Fruit fly (Drosophila melanogaster) whole organism, embryonic: Measurements from ENCODE around the gene Zwilch.

Experiments used
- Atf-2 ChIP-seq: fragments of 200-800 bp; sonication (Bioruptor generic); optimal IDR thresholded peaks from 2 replicates; lab custom pipeline; 2016; ENCODE audit warnings: missing biosample characterization, missing genetic modification characterization
- Awh ChIP-seq: fragments of 200-800 bp; sonication (Bioruptor generic); IDR thresholded peaks from 2 replicates; pipeline ENCODE4, ENCODE4 v1.3.6; 2022; ENCODE audit warnings: missing biosample characterization, missing genetic modification characterization
- BtbVII ChIP-seq: fragments of 200-800 bp; sonication (Bioruptor generic); optimal IDR thresholded peaks from 3 replicates; lab custom pipeline; 2017; ENCODE audit warnings: missing biosample characterization, mild to moderate bottlenecking, missing genetic modification characterization
- CG11093 ChIP-seq: fragments of 200-800 bp; sonication (Bioruptor generic); IDR thresholded peaks from 3 replicates; pipeline ENCODE4 v1.3.6; 2022; ENCODE audit warnings: missing biosample characterization, missing genetic modification characterization
- CG12942 ChIP-seq: fragments of 200-800 bp; sonication (Bioruptor generic); optimal IDR thresholded peaks from 3 replicates; lab custom pipeline; 2016; ENCODE audit warnings: missing biosample characterization, missing genetic modification characterization
- CG13123 ChIP-seq: fragments of 200-800 bp; sonication (Bioruptor generic); optimal IDR thresholded peaks from 2 replicates; lab custom pipeline; 2016; ENCODE audit warnings: missing biosample characterization, missing genetic modification characterization
- CG13624 ChIP-seq: fragments of 200-800 bp; sonication (Bioruptor generic); optimal IDR thresholded peaks from 2 replicates; lab custom pipeline; 2016; ENCODE audit warnings: missing biosample characterization, missing genetic modification characterization
- CG14965 ChIP-seq: fragments of 200-800 bp; sonication (Bioruptor generic); optimal IDR thresholded peaks from 2 replicates; lab custom pipeline; 2016; ENCODE audit warnings: missing biosample characterization, missing genetic modification characterization, borderline replicate concordance
- CG15479 ChIP-seq: fragments of 200-800 bp; sonication (Bioruptor generic); optimal IDR thresholded peaks from 3 replicates; lab custom pipeline; 2019; ENCODE audit warnings: missing biosample characterization, mild to moderate bottlenecking, missing genetic modification characterization, moderate library complexity
- CG16779 ChIP-seq: fragments of 200-800 bp; sonication (Bioruptor generic); IDR thresholded peaks from 2 replicates; pipeline ENCODE4 v1.3.6; 2022; ENCODE audit warnings: missing biosample characterization, missing genetic modification characterization
- CG16863 ChIP-seq: fragments of 200-800 bp; sonication (Bioruptor generic); optimal IDR thresholded peaks from 3 replicates; lab custom pipeline; 2016; ENCODE audit warnings: missing biosample characterization, missing genetic modification characterization
- CG1792 ChIP-seq: fragments of 200-800 bp; sonication (Bioruptor generic); optimal IDR thresholded peaks from 2 replicates; lab custom pipeline; 2016; ENCODE audit warnings: missing biosample characterization, missing genetic modification characterization
- CG18476 ChIP-seq: fragments of 200-800 bp; sonication (Bioruptor generic); optimal IDR thresholded peaks from 2 replicates; lab custom pipeline; 2016; ENCODE audit warnings: missing biosample characterization, mild to moderate bottlenecking, missing genetic modification characterization
- CG2129 ChIP-seq: fragments of 200-800 bp; sonication (Bioruptor generic); IDR thresholded peaks from 2 replicates; pipeline ENCODE4 v1.3.6; 2022; ENCODE audit warnings: missing biosample characterization, missing genetic modification characterization; ENCODE audit not compliant: partially characterized antibody
- CG34376 ChIP-seq: fragments of 200-800 bp; sonication (Bioruptor generic); optimal IDR thresholded peaks from 2 replicates; lab custom pipeline; 2018; ENCODE audit warnings: missing biosample characterization, mild to moderate bottlenecking, missing genetic modification characterization
- CG4617 ChIP-seq: fragments of 200-800 bp; sonication (Bioruptor generic); optimal IDR thresholded peaks from 3 replicates; lab custom pipeline; 2016; ENCODE audit warnings: missing biosample characterization, missing genetic modification characterization, borderline replicate concordance
- CG4820 ChIP-seq: fragments of 200-800 bp; sonication (Bioruptor generic); optimal IDR thresholded peaks from 3 replicates; lab custom pipeline; 2016; ENCODE audit warnings: missing biosample characterization, missing genetic modification characterization
- CG5180 ChIP-seq: fragments of 200-800 bp; sonication (Bioruptor generic); optimal IDR thresholded peaks from 3 replicates; lab custom pipeline; 2017; ENCODE audit warnings: missing biosample characterization, missing genetic modification characterization, mild to moderate bottlenecking, moderate library complexity, missing genetic modification reagents
- CG6175 ChIP-seq: fragments of 200-800 bp; sonication (Bioruptor generic); IDR thresholded peaks from 3 replicates; pipeline ENCODE4 v1.3.6; 2022; ENCODE audit warnings: missing biosample characterization, missing genetic modification characterization
- CG7357 ChIP-seq: fragments of 200-800 bp; sonication (Bioruptor generic); IDR thresholded peaks from 3 replicates; pipeline ENCODE4 v1.3.6; 2022; ENCODE audit warnings: missing biosample characterization, missing genetic modification characterization
- CG7556 ChIP-seq: fragments of 200-800 bp; sonication (Bioruptor generic); optimal IDR thresholded peaks from 2 replicates; lab custom pipeline; 2017; ENCODE audit warnings: missing biosample characterization, mild to moderate bottlenecking, missing genetic modification characterization
- CG7928 ChIP-seq: fragments of 200-800 bp; sonication (Bioruptor generic); optimal IDR thresholded peaks from 2 replicates; lab custom pipeline; 2017; ENCODE audit warnings: missing biosample characterization, mild to moderate bottlenecking, missing genetic modification characterization
- CG9215 ChIP-seq: fragments of 200-800 bp; sonication (Bioruptor generic); IDR thresholded peaks from 2 replicates; pipeline ENCODE4 v1.3.6; 2022; ENCODE audit warnings: missing biosample characterization, missing genetic modification characterization
- CG9932 ChIP-seq: fragments of 200-800 bp; sonication (Bioruptor generic); IDR thresholded peaks from 2 replicates; pipeline ENCODE4 v1.3.6; 2022; ENCODE audit warnings: missing biosample characterization, missing genetic modification characterization
- CkIIα-i1 ChIP-seq: fragments of 200-800 bp; sonication (Bioruptor generic); IDR thresholded peaks from 2 replicates; pipeline ENCODE4 v1.3.6; 2022; ENCODE audit warnings: missing biosample characterization, missing genetic modification characterization
- D19A ChIP-seq: fragments of 200-800 bp; optimal IDR thresholded peaks from 3 replicates; lab custom pipeline; 2019; ENCODE audit warnings: missing biosample characterization, mild to moderate bottlenecking, missing genetic modification characterization, moderate library complexity
- Drgx ChIP-seq: fragments of 200-800 bp; sonication (Bioruptor generic); IDR thresholded peaks from 2 replicates; pipeline ENCODE4 v1.3.6; 2022; ENCODE audit warnings: missing biosample characterization, missing genetic modification characterization
- HLH54F ChIP-seq: fragments of 200-800 bp; sonication (Bioruptor generic); optimal IDR thresholded peaks from 3 replicates; lab custom pipeline; 2016; ENCODE audit warnings: missing biosample characterization, missing genetic modification characterization
- Hmx ChIP-seq: fragments of 200-800 bp; sonication (Bioruptor generic); optimal IDR thresholded peaks from 2 replicates; lab custom pipeline; 2016; ENCODE audit warnings: missing biosample characterization, missing genetic modification characterization
- Hsf ChIP-seq: fragments of 200-800 bp; sonication (Bioruptor generic); optimal IDR thresholded peaks from 3 replicates; lab custom pipeline; 2016; ENCODE audit warnings: missing biosample characterization, missing genetic modification characterization
- Mad ChIP-seq: fragments of 200-800 bp; sonication (Bioruptor generic); optimal IDR thresholded peaks from 2 replicates; lab custom pipeline; 2016; ENCODE audit warnings: missing biosample characterization, missing genetic modification characterization
- Max ChIP-seq: fragments of 200-800 bp; sonication (Bioruptor generic); optimal IDR thresholded peaks from 2 replicates; lab custom pipeline; 2016; ENCODE audit warnings: missing biosample characterization, mild to moderate bottlenecking, missing genetic modification characterization
- Oaz ChIP-seq: fragments of 200-800 bp; sonication (Bioruptor generic); IDR thresholded peaks from 2 replicates; pipeline ENCODE4 v1.3.6; 2022; ENCODE audit warnings: missing biosample characterization, missing genetic modification characterization
- Ptx1 ChIP-seq: fragments of 200-800 bp; sonication (Bioruptor generic); IDR thresholded peaks from 2 replicates; pipeline ENCODE4 v1.3.6; 2022; ENCODE audit warnings: missing biosample characterization, missing genetic modification characterization
- TFAM ChIP-seq: fragments of 200-800 bp; sonication (Bioruptor generic); optimal IDR thresholded peaks from 2 replicates; lab custom pipeline; 2017; ENCODE audit warnings: missing biosample characterization, missing genetic modification characterization, inconsistent platforms
- ara ChIP-seq: fragments of 200-800 bp; sonication (Bioruptor generic); IDR thresholded peaks from 2 replicates; pipeline ENCODE4 v1.3.6; 2022; ENCODE audit warnings: missing biosample characterization, missing genetic modification characterization
- bowl ChIP-seq: fragments of 200-800 bp; sonication (Bioruptor generic); IDR thresholded peaks from 2 replicates; pipeline ENCODE4 v1.3.6; 2022; ENCODE audit warnings: missing biosample characterization, missing genetic modification characterization
- btn ChIP-seq: fragments of 200-800 bp; sonication (Bioruptor generic); optimal IDR thresholded peaks from 2 replicates; lab custom pipeline; 2016; ENCODE audit warnings: missing biosample characterization, missing genetic modification characterization
- caup ChIP-seq: fragments of 200-800 bp; sonication (Bioruptor generic); optimal IDR thresholded peaks from 3 replicates; lab custom pipeline; 2017; ENCODE audit warnings: missing biosample characterization, mild to moderate bottlenecking, missing genetic modification characterization, moderate library complexity; ENCODE audit not compliant: severe bottlenecking
- chif ChIP-seq, 2 experiments: fragments of 200-800 bp; sonication (Bioruptor generic); optimal IDR thresholded peaks; 3 replicates each; lab custom pipeline; 2016; ENCODE audit warnings: missing biosample characterization in 2 of 2, missing genetic modification characterization in 2 of 2
- ci ChIP-seq: fragments of 200-800 bp; sonication (Bioruptor generic); IDR thresholded peaks from 3 replicates; pipeline ENCODE4 v1.3.6; 2022; ENCODE audit warnings: missing biosample characterization, missing genetic modification characterization
- dan ChIP-seq: fragments of 200-800 bp; sonication (Bioruptor generic); IDR thresholded peaks from 2 replicates; pipeline ENCODE4 v1.3.6; 2022; ENCODE audit warnings: missing biosample characterization, missing genetic modification characterization
- ftz-f1 ChIP-seq: fragments of 200-800 bp; sonication (Bioruptor generic); optimal IDR thresholded peaks from 2 replicates; lab custom pipeline; 2016; ENCODE audit warnings: missing biosample characterization, missing genetic modification characterization
- gcm2 ChIP-seq: fragments of 200-800 bp; sonication (Bioruptor generic); optimal IDR thresholded peaks from 2 replicates; lab custom pipeline; 2016; ENCODE audit warnings: missing biosample characterization, missing genetic modification characterization
- hkb ChIP-seq, 2 experiments: fragments of 200-800 bp in 1 of 2; fragments of >200 bp in 1 of 2; sonication (Bioruptor generic) in 1 of 2; IDR thresholded peaks in 1 of 2; optimal IDR thresholded peaks in 1 of 2; 2 replicates each; pipeline versions ENCODE4 v1.3.6 to Lab custom; 2017 to 2022; ENCODE audit warnings: missing biosample characterization in 1 of 2, missing genetic modification characterization in 1 of 2
- lmd ChIP-seq: fragments of 200-800 bp; sonication (Bioruptor generic); IDR thresholded peaks from 2 replicates; pipeline ENCODE4 v1.3.6; 2022; ENCODE audit warnings: missing biosample characterization, missing genetic modification characterization
- prd ChIP-seq, 3 experiments: fragments of >200 bp in 2 of 3; fragments of 200-800 bp in 1 of 3; sonication (Bioruptor generic) in 1 of 3; optimal IDR thresholded peaks in 2 of 3; IDR thresholded peaks in 1 of 3; 2 replicates in 2 of 3; 3 replicates in 1 of 3; pipeline versions ENCODE4 v1.3.6 to Lab custom; 2017 to 2022; ENCODE audit warnings: missing biosample characterization in 1 of 3, missing genetic modification characterization in 1 of 3
- row ChIP-seq: fragments of 200-800 bp; sonication (Bioruptor generic); IDR thresholded peaks from 3 replicates; pipeline ENCODE4 v1.3.6; 2022; ENCODE audit warnings: missing biosample characterization, missing genetic modification characterization
- sima ChIP-seq: fragments of 200-800 bp; sonication (Bioruptor generic); optimal IDR thresholded peaks from 2 replicates; lab custom pipeline; 2016; ENCODE audit warnings: missing biosample characterization, missing genetic modification characterization
- stc ChIP-seq: fragments of 200-800 bp; sonication (Bioruptor generic); IDR thresholded peaks from 2 replicates; pipeline ENCODE4 v1.3.6; 2022; ENCODE audit warnings: missing biosample characterization, missing genetic modification characterization
- tx ChIP-seq: fragments of 200-800 bp; sonication (Bioruptor generic); optimal IDR thresholded peaks from 2 replicates; lab custom pipeline; 2016; ENCODE audit warnings: missing biosample characterization, missing genetic modification characterization
- vfl ChIP-seq: fragments of 200-800 bp; sonication (Bioruptor generic); optimal IDR thresholded peaks from 2 replicates; lab custom pipeline; 2016; ENCODE audit warnings: missing biosample characterization, missing genetic modification characterization

Zwilch gene

dm6 chr3R:31213227-31213626 lies at the start of gene Zwilch, which contains the start of gene CG1542:
TSS of gene Zwilch (minus strand) at chr3R:31213376.
TSS of gene CG1542 (plus strand) at chr3R:31213458.
- TF ChIP-seq row (GFP tag; lab: Robert Waterston, UW) (no peak; the same call in 2 of the 3 replicates), CG16863 (GFP tag; lab: Kevin White, UChicago) (no peak), caup (no peak), CG4617 (GFP tag; lab: Kevin White, UChicago) (peak; percentile 65), CG1792 (GFP tag; lab: Kevin White, UChicago) (no peak), HLH54F (GFP tag; lab: Kevin White, UChicago) (no peak), CG13123 (GFP tag; lab: Kevin White, UChicago) (no peak), btn (no peak), CG15479 (GFP tag; lab: Kevin White, UChicago) (no peak), Oaz (no peak), Hmx (GFP tag; lab: Kevin White, UChicago) (no peak), prd (optimal IDR thresholded peaks at IDR 0.05; lab: Kevin White, UChicago) (no peak), prd (GFP tag; IDR thresholded peaks at IDR 0.05; lab: Robert Waterston, UW) (no peak), Mad (no peak), CG9215 (GFP tag; lab: Robert Waterston, UW) (no peak), dan (GFP tag; lab: Robert Waterston, UW) (no peak), Max (GFP tag; lab: Kevin White, UChicago) (peak; percentile 78), Drgx (GFP tag; lab: Robert Waterston, UW) (no peak), CG7928 (GFP tag; lab: Kevin White, UChicago) (no peak), CG7357 (GFP tag; lab: Robert Waterston, UW) (no peak), D19A (tag; lab: Kevin White, UChicago) (no peak), CG18476 (no peak), TFAM (GFP tag; lab: Kevin White, UChicago) (no peak), CG16779 (no peak), CG9932 (GFP tag; lab: Robert Waterston, UW) (0 out of 2 replicates have a peak, but pooled peaks have one; percentile 8), sima (GFP tag; lab: Kevin White, UChicago) (no peak), CkIIα-i1 (GFP tag; lab: Robert Waterston, UW) (no peak), tx (no peak), chif (GFP tag; optimal IDR thresholded peaks at IDR 0.05; lab: Kevin White, UChicago) (no peak), Ptx1 (no peak), CG12942 (GFP tag; lab: Kevin White, UChicago) (no peak), lmd (GFP tag; lab: Robert Waterston, UW) (no peak), ara (GFP tag; lab: Robert Waterston, UW) (no peak), CG14965 (GFP tag; lab: Kevin White, UChicago) (no peak), stc (GFP tag; lab: Robert Waterston, UW) (no peak), gcm2 (no peak), ftz-f1 (peak; percentile 6), bowl (no peak), BtbVII (GFP tag; lab: Kevin White, UChicago) (no peak), CG5180 (GFP tag; lab: Kevin White, UChicago) (no peak), CG2129 (GFP tag; lab: Robert Waterston, UW) (no peak), vfl (no peak), ci (GFP tag; lab: Robert Waterston, UW) (0 out of 3 replicates have a peak, but pooled peaks have one; percentile 58), CG13624 (GFP tag; lab: Kevin White, UChicago) (no peak), CG11093 (GFP tag; lab: Robert Waterston, UW) (no peak), CG6175 (GFP tag; lab: Robert Waterston, UW) (no peak), Atf-2 (GFP tag; lab: Kevin White, UChicago) (no peak), Hsf (GFP tag; lab: Kevin White, UChicago) (peak; percentile 14), CG7556 (GFP tag; lab: Kevin White, UChicago) (no peak), hkb (optimal IDR thresholded peaks at IDR 0.05; lab: Kevin White, UChicago) (no peak), hkb (GFP tag; IDR thresholded peaks at IDR 0.05; lab: Robert Waterston, UW) (no peak), Awh (no peak), CG4820 (GFP tag; lab: Kevin White, UChicago) (no peak), CG34376 (GFP tag; lab: Kevin White, UChicago) (no peak)
